Fruit fly (Drosophila melanogaster): ENCODE results near the gene scpr-A.

dm6 chr3R:11272667-11273066 lies 31.7 kb downstream of the scpr-A start:
- TF ChIP-seq CG1620 (GFP tag; optimal IDR thresholded peaks at IDR 0.05) (no peak), cnc (optimal IDR thresholded peaks at IDR 0.05) (no peak)
